Fruit fly (Drosophila melanogaster) whole organism, pupa: ENCODE measurements around the gene CG6707.

ENCODE experiments used
- CG10348 ChIP-seq: fragments of 200-800 bp; sonication (Bioruptor generic); IDR thresholded peaks from 2 replicates; pipeline ENCODE4 v1.3.6; 2022; ENCODE audit warnings: missing biosample characterization, missing genetic modification characterization
- CG13204 ChIP-seq: fragments of 200-800 bp; sonication (Bioruptor generic); optimal IDR thresholded peaks from 2 replicates; lab custom pipeline; 2018; ENCODE audit warnings: missing biosample characterization, mild to moderate bottlenecking, missing genetic modification characterization, moderate library complexity
- CG14655 ChIP-seq: fragments of 200-800 bp; sonication (Bioruptor generic); optimal IDR thresholded peaks from 3 replicates; lab custom pipeline; 2017; ENCODE audit warnings: mild to moderate bottlenecking, missing biosample characterization, missing genetic modification reagents, missing genetic modification characterization
- CG4496 ChIP-seq: fragments of 200-800 bp; sonication (Bioruptor generic); IDR thresholded peaks from 3 replicates; pipeline ENCODE4 v1.3.6; 2022; ENCODE audit warnings: missing biosample characterization, missing genetic modification characterization
- CG8159 ChIP-seq: fragments of 200-800 bp; sonication (Bioruptor generic); optimal IDR thresholded peaks from 3 replicates; lab custom pipeline; 2018; ENCODE audit warnings: missing biosample characterization, mild to moderate bottlenecking, missing genetic modification characterization, moderate library complexity
- CG8301 ChIP-seq: fragments of 200-800 bp; sonication (Bioruptor generic); optimal IDR thresholded peaks from 2 replicates; lab custom pipeline; 2018; ENCODE audit warnings: missing biosample characterization, mild to moderate bottlenecking, missing genetic modification characterization
- D1 ChIP-seq: fragments of 200-800 bp; sonication (Bioruptor generic); optimal IDR thresholded peaks from 2 replicates; lab custom pipeline; 2018; ENCODE audit warnings: missing biosample characterization, mild to moderate bottlenecking, missing genetic modification characterization, moderate library complexity
- EcR ChIP-seq: fragments of 200-800 bp; sonication (Bioruptor generic); optimal IDR thresholded peaks from 3 replicates; lab custom pipeline; 2019; ENCODE audit warnings: missing biosample characterization, missing genetic modification characterization, mild to moderate bottlenecking, moderate library complexity, missing genetic modification reagents
- Pif1B ChIP-seq: fragments of 200-800 bp; sonication (Bioruptor generic); optimal IDR thresholded peaks from 3 replicates; lab custom pipeline; 2016; ENCODE audit warnings: missing biosample characterization, missing genetic modification characterization
- rn ChIP-seq: fragments of 200-800 bp; sonication (Bioruptor generic); IDR thresholded peaks from 2 replicates; pipeline ENCODE4 v1.3.6; 2022; ENCODE audit warnings: missing biosample characterization, missing genetic modification characterization

- no peak for TF ChIP-seq EcR (GFP tag; lab: Kevin White, UChicago)
- TF ChIP-seq Pif1B (GFP tag; lab: Kevin White, UChicago) = no peak
- no peak for TF ChIP-seq CG8159 (tag; lab: Kevin White, UChicago)
- TF ChIP-seq CG4496 = 0 out of 3 replicates have a peak, but pooled peaks have one; percentile 5
- no peak for TF ChIP-seq CG13204
- TF ChIP-seq rn (GFP tag; lab: Robert Waterston, UW) = no peak
- TF ChIP-seq CG14655 (GFP tag; lab: Kevin White, UChicago) = no peak
- no peak for TF ChIP-seq CG10348 (GFP tag; lab: Robert Waterston, UW)
- TF ChIP-seq CG8301 (tag; lab: Kevin White, UChicago) = no peak
- TF ChIP-seq D1 = no peak
Observed at dm6 chr3L:9854583-9855519, 43.5 kb downstream of the CG6707 start, which contains the start of gene RasGAP1.
